Worm (Caenorhabditis elegans) whole organism, L4 larva: ENCODE measurements around the gene srh-229.

Source experiments
- F49E8.2 ChIP-seq: sonication (generic microtip); optimal IDR thresholded peaks from 2 replicates; lab custom pipeline; 2016; ENCODE audit warnings: missing compliant biosample characterization, mild to moderate bottlenecking, missing genetic modification characterization, borderline replicate concordance
- Y5F2A.4 ChIP-seq: fragments of 200-800 bp; sonication (Bioruptor generic); optimal IDR thresholded peaks from 2 replicates; lab custom pipeline; 2018; ENCODE audit warnings: mild to moderate bottlenecking, missing genetic modification characterization, missing compliant biosample characterization
- daf-12 ChIP-seq: fragments of 150-350 bp; optimal IDR thresholded peaks from 2 replicates; lab custom pipeline; 2014; ENCODE audit warnings: missing biosample characterization, missing genetic modification reagents, missing genetic modification characterization
- dpl-1 ChIP-seq: fragments of 150-350 bp; optimal IDR thresholded peaks from 2 replicates; lab custom pipeline; 2014; ENCODE audit warnings: missing biosample characterization, missing genetic modification reagents, missing genetic modification characterization
- egl-27 ChIP-seq: sonication (generic microtip); optimal IDR thresholded peaks from 3 replicates; lab custom pipeline; 2017; ENCODE audit warnings: missing biosample characterization, missing genetic modification reagents, missing genetic modification characterization
- mdt-29 ChIP-seq: fragments of 200-800 bp; sonication (Bioruptor generic); IDR thresholded peaks from 2 replicates; pipeline ENCODE4 v1.3.6; 2022; ENCODE audit warnings: missing genetic modification reagents, missing genetic modification characterization, missing compliant biosample characterization
- nhr-10 ChIP-seq: fragments of 150-350 bp; optimal IDR thresholded peaks from 2 replicates; lab custom pipeline; 2014; ENCODE audit warnings: missing biosample characterization, missing genetic modification characterization
- nhr-76 ChIP-seq: fragments of 150-350 bp; optimal IDR thresholded peaks from 2 replicates; lab custom pipeline; 2014; ENCODE audit warnings: missing biosample characterization, missing genetic modification characterization
- nhr-77 ChIP-seq: fragments of 150-350 bp; optimal IDR thresholded peaks from 2 replicates; lab custom pipeline; 2014; ENCODE audit warnings: missing biosample characterization, missing genetic modification characterization
- pqm-1 ChIP-seq: sonication (generic microtip); optimal IDR thresholded peaks from 2 replicates; lab custom pipeline; 2017; ENCODE audit warnings: missing biosample characterization, missing genetic modification characterization
- snpc-4 ChIP-seq: fragments of 150-350 bp; optimal IDR thresholded peaks from 2 replicates; lab custom pipeline; 2014; ENCODE audit warnings: missing biosample characterization, missing genetic modification characterization

- TF ChIP-seq egl-27 (tag; lab: Kevin White, UChicago), result no peak
- TF ChIP-seq dpl-1 (GFP tag; lab: Kevin White, UChicago), result no peak
- no peak for TF ChIP-seq nhr-77 (tag; lab: Kevin White, UChicago)
- no peak for TF ChIP-seq daf-12 (tag; lab: Kevin White, UChicago)
- no peak for TF ChIP-seq F49E8.2 (tag; lab: Kevin White, UChicago)
- no peak for TF ChIP-seq nhr-76 (tag; lab: Kevin White, UChicago)
- TF ChIP-seq Y5F2A.4 (GFP tag; lab: Kevin White, UChicago), result no peak
- no peak for TF ChIP-seq mdt-29 (GFP tag; lab: Robert Waterston, UW)
- no peak for TF ChIP-seq nhr-10 (tag; lab: Kevin White, UChicago)
- no peak for TF ChIP-seq pqm-1 (tag; lab: Kevin White, UChicago)
- TF ChIP-seq snpc-4, result no peak
Measured at ce11 chrV:7501194-7501593, 3.0 kb downstream of the srh-229 start.
